Worm (Caenorhabditis elegans): ENCODE data around the gene max-1.

The max-1 gene

DNA sequence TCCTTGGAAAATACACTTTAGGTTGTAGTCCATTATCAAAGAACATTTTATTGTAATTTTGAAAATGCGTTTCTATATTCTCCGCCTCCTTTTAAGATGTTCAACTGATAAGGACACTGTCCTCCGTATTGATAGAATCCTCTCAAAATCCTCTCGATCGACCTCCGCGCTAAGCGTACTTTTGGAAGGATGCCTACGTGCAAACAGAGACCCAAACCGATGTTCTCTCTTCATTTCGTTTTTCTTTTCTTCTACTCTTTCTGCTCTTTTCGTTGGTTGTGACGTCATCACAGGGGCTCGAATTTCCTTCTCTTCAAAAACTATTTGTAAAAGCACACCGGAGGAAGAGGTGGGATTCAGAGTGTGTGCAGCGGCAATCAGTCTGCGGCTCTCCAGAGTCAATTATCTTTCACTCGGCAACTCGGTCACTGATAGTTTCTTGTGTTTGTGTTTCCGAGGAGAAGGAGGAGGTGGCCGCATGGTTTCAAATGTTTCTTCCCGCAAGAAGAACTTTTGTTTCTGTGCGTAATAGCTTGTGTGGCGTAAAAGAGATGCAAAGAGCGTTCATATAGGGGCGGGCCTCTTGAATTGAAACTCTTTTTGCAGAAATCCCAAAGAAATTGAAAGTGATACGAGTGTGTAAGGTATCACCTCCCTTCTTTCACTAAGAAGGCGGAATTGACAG lies 37.4 kb downstream of the max-1 start, which contains the start of gene C34B4.2 (continued):
- TF ChIP-seq D2030.7 (GFP tag; IDR thresholded peaks at IDR 0.05) (no peak), lin-54 (GFP tag; optimal IDR thresholded peaks at IDR 0.05) (no peak), F10E7.11 (tag; optimal IDR thresholded peaks at IDR 0.05) (no peak), ceh-91 (GFP tag; IDR thresholded peaks at IDR 0.05) (no peak), nhr-80 (tag; optimal IDR thresholded peaks at IDR 0.05) (peak; percentile 92), ztf-18 (tag; optimal IDR thresholded peaks at IDR 0.05) (no peak), hsf-1 (GFP tag; IDR thresholded peaks at IDR 0.05) (0 out of 2 replicates have a peak, but pooled peaks have one; percentile 17), ztf-22 (GFP tag; optimal IDR thresholded peaks at IDR 0.05) (peak; percentile 84), nhr-120 (GFP tag; IDR thresholded peaks at IDR 0.05) (no peak), aptf-3 (GFP tag; IDR thresholded peaks at IDR 0.05) (no peak), sea-2 (GFP tag; IDR thresholded peaks at IDR 0.05) (no peak), madf-8 (GFP tag; conservative IDR thresholded peaks at IDR 0.05) (no peak), madf-10 (tag; optimal IDR thresholded peaks at IDR 0.05) (peak; percentile 46), gei-17 (GFP tag; optimal IDR thresholded peaks at IDR 0.05) (no peak), pha-4 (tag; optimal IDR thresholded peaks at IDR 0.05) (peak; percentile 13), tbx-9 (tag; optimal IDR thresholded peaks at IDR 0.05; ENCODE audit: borderline replicate concordance) (no peak), dox-1 (GFP tag; IDR thresholded peaks at IDR 0.05) (no peak; the same call in 1 of the 2 replicates), egrh-3 (GFP tag; IDR thresholded peaks at IDR 0.05) (peak; percentile 38; the same call in 1 of the 2 replicates), lin-35 (GFP tag; optimal IDR thresholded peaks at IDR 0.05) (peak in 1 of 3 experiments; percentile 23), rec-8 (tag; optimal IDR thresholded peaks at IDR 0.05) (no peak), cebp-1 (GFP tag; IDR thresholded peaks at IDR 0.05) (no peak), cebp-1 (tag; optimal IDR thresholded peaks at IDR 0.05) (peak; percentile 67), B0336.3 (GFP tag; IDR thresholded peaks at IDR 0.05) (peak; percentile 71; the same call in 1 of the 2 replicates), attf-5 (GFP tag; optimal IDR thresholded peaks at IDR 0.05) (peak; percentile 40), ZK185.1 (tag; optimal IDR thresholded peaks at IDR 0.05; ENCODE audit: poor library complexity, severe bottlenecking) (no peak), hmg-1.2 (GFP tag; IDR thresholded peaks at IDR 0.05) (peak; percentile 48; the same call in 1 of the 2 replicates), fkh-3 (tag; optimal IDR thresholded peaks at IDR 0.05) (no peak), F57C9.4 (tag; optimal IDR thresholded peaks at IDR 0.05) (no peak), B0035.1 (tag; optimal IDR thresholded peaks at IDR 0.05) (no peak), pbrm-1 (GFP tag; IDR thresholded peaks at IDR 0.05) (0 out of 2 replicates have a peak, but pooled peaks have one; percentile 30), F22D6.2 (tag; optimal IDR thresholded peaks at IDR 0.05) (no peak), ekl-4 (GFP tag; IDR thresholded peaks at IDR 0.05) (0 out of 2 replicates have a peak, but pooled peaks have one; percentile 30), lsy-27 (tag; optimal IDR thresholded peaks at IDR 0.05; ENCODE audit: borderline replicate concordance, insufficient read depth) (no peak), egl-44 (GFP tag; IDR thresholded peaks at IDR 0.05) (0 out of 2 replicates have a peak, but pooled peaks have one; percentile 54), snpc-4 (GFP tag; optimal IDR thresholded peaks at IDR 0.05) (no peak), snpc-4 (tag; optimal IDR thresholded peaks at IDR 0.05) (peak in 1 of 4 experiments; percentile 13)

DNA sequence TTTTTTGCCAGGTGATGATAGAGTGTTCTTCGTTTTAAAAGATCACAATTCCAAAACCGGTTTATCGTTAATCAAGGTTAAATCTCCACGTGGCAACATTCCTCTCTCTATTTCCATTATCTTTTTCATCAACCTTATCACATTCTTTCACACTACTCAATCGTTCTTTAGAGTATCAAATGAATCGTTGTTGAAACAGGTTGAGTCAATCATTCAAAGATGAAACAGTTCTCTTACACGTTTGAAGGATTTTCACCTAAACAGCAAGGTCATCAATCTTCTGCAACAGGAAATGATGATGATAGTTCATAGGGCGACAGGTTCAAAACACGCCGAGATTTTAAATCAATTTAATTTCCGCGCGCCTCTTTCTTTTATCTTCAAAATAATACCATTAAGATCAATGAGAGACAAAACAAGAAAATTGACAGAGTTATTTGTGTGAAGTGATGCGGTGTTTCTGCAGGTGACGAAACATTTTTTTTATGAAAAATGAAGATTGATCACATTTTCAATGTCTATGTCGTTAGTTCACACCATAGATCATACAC lies 38.7 kb downstream of the max-1 start:
- no peak for TF ChIP-seq madf-3 (GFP tag; IDR thresholded peaks at IDR 0.05)
- TF ChIP-seq ama-1 (optimal IDR thresholded peaks at IDR 0.05): no peak
- no peak for TF ChIP-seq ama-1 (GFP tag; optimal IDR thresholded peaks at IDR 0.05)
- 0 out of 2 replicates have a peak, but pooled peaks have one; percentile 12 for TF ChIP-seq C06A6.2 (GFP tag; conservative IDR thresholded peaks at IDR 0.05)
- no peak for TF ChIP-seq egl-18 (GFP tag; IDR thresholded peaks at IDR 0.05)
- no peak for TF ChIP-seq B0019.2 (GFP tag; conservative IDR thresholded peaks at IDR 0.05)
- no peak for TF ChIP-seq D2030.7 (GFP tag; IDR thresholded peaks at IDR 0.05)
- no peak for TF ChIP-seq nfya-1 (tag; optimal IDR thresholded peaks at IDR 0.05; ENCODE audit: borderline replicate concordance, insufficient read depth)
- TF ChIP-seq ekl-4 (GFP tag; IDR thresholded peaks at IDR 0.05): no peak
- TF ChIP-seq unc-62 (GFP tag; optimal IDR thresholded peaks at IDR 0.05): no peak
- no peak for TF ChIP-seq lag-1 (GFP tag; IDR thresholded peaks at IDR 0.05)
- TF ChIP-seq cebp-1 (GFP tag; IDR thresholded peaks at IDR 0.05): no peak
- TF ChIP-seq cebp-1 (tag; optimal IDR thresholded peaks at IDR 0.05): peak; percentile 6
- peak; percentile 45 for TF ChIP-seq die-1 (tag; optimal IDR thresholded peaks at IDR 0.05)
- TF ChIP-seq C17E4.6 (GFP tag; IDR thresholded peaks at IDR 0.05): no peak
- TF ChIP-seq sdz-38 (tag; optimal IDR thresholded peaks at IDR 0.05): no peak

Measured in whole organism, young adult.